Worm (Caenorhabditis elegans) whole organism, L1 larva: Measurements from ENCODE around the gene srab-8.

Experiments used
- C04F5.9 ChIP-seq: sonication (generic microtip); optimal IDR thresholded peaks from 2 replicates; lab custom pipeline; 2016; ENCODE audit warnings: missing genetic modification characterization, missing compliant biosample characterization
- C16A3.4 ChIP-seq: fragments of 150-350 bp; optimal IDR thresholded peaks from 2 replicates; lab custom pipeline; 2014; ENCODE audit warnings: missing biosample characterization, missing genetic modification characterization
- C34B4.2 ChIP-seq: sonication (generic microtip); optimal IDR thresholded peaks from 2 replicates; lab custom pipeline; 2017; ENCODE audit warnings: mild to moderate bottlenecking, missing genetic modification characterization, missing compliant biosample characterization
- Y116A8C.19 ChIP-seq: sonication (generic microtip); optimal IDR thresholded peaks from 2 replicates; lab custom pipeline; 2016; ENCODE audit warnings: missing compliant biosample characterization, missing genetic modification characterization, borderline replicate concordance
- aha-1 ChIP-seq: fragments of 150-350 bp; optimal IDR thresholded peaks from 2 replicates; lab custom pipeline; 2014; ENCODE audit warnings: missing biosample characterization, missing genetic modification characterization
- alr-1 ChIP-seq: fragments of 200-800 bp; sonication (Bioruptor generic); optimal IDR thresholded peaks from 2 replicates; lab custom pipeline; 2018; ENCODE audit warnings: borderline replicate concordance, mild to moderate bottlenecking, missing genetic modification characterization, missing compliant biosample characterization
- aly-2 ChIP-seq: fragments of 150-350 bp; optimal IDR thresholded peaks from 2 replicates; lab custom pipeline; 2014; ENCODE audit warnings: missing biosample characterization, missing genetic modification characterization
- ama-1 ChIP-seq: fragments of 150-350 bp; optimal IDR thresholded peaks from 2 replicates; lab custom pipeline; 2014
- blmp-1 ChIP-seq: fragments of 150-350 bp; optimal IDR thresholded peaks from 2 replicates; lab custom pipeline; 2014; ENCODE audit warnings: missing biosample characterization, missing genetic modification characterization
- dsc-1 ChIP-seq: sonication (generic microtip); optimal IDR thresholded peaks from 2 replicates; lab custom pipeline; 2016; ENCODE audit warnings: mild to moderate bottlenecking, missing genetic modification characterization, missing compliant biosample characterization
- efl-1 ChIP-seq, 4 experiments: fragments of 150-350 bp; optimal IDR thresholded peaks in 3 of 4; peaks in 1 of 4; 1 replicate in 1 of 4; 2 replicates in 3 of 4; lab custom pipeline; 2014; ENCODE audit warnings: missing biosample characterization in 2 of 4, missing genetic modification characterization in 2 of 4, missing genetic modification reagents in 2 of 4
- efl-3 ChIP-seq: fragments of 200-800 bp; sonication (Bioruptor generic); optimal IDR thresholded peaks from 2 replicates; lab custom pipeline; 2018; ENCODE audit warnings: mild to moderate bottlenecking, missing genetic modification characterization, missing compliant biosample characterization
- elt-3 ChIP-seq, 6 experiments: fragments of 150-350 bp in 1 of 6; sonication (generic microtip); optimal IDR thresholded peaks; 2 replicates each; lab custom pipeline; 2017 to 2018; ENCODE audit warnings: missing biosample characterization in 6 of 6, missing genetic modification characterization in 6 of 6, inconsistent platforms in 1 of 6
- ets-5 ChIP-seq: fragments of 200-800 bp; sonication (Bioruptor generic); IDR thresholded peaks from 2 replicates; pipeline ENCODE4 v1.3.6; 2022; ENCODE audit warnings: missing genetic modification characterization, missing compliant biosample characterization
- fkh-4 ChIP-seq: sonication (generic microtip); optimal IDR thresholded peaks from 2 replicates; lab custom pipeline; 2016; ENCODE audit warnings: missing compliant biosample characterization, missing genetic modification characterization, borderline replicate concordance
- fos-1 ChIP-seq: fragments of 150-350 bp; optimal IDR thresholded peaks from 2 replicates; lab custom pipeline; 2014; ENCODE audit warnings: missing biosample characterization, missing genetic modification characterization
- hlh-17 ChIP-seq: fragments of 200-800 bp; sonication (Bioruptor generic); optimal IDR thresholded peaks from 2 replicates; lab custom pipeline; 2018; ENCODE audit warnings: missing genetic modification characterization, mild to moderate bottlenecking, missing compliant biosample characterization, moderate library complexity, borderline replicate concordance
- hpl-2 ChIP-seq: fragments of 150-350 bp; optimal IDR thresholded peaks from 2 replicates; lab custom pipeline; 2014; ENCODE audit warnings: missing biosample characterization, missing genetic modification reagents, missing genetic modification characterization
- irx-1 ChIP-seq: sonication (generic microtip); optimal IDR thresholded peaks from 2 replicates; lab custom pipeline; 2016; ENCODE audit warnings: missing genetic modification characterization, missing compliant biosample characterization
- lin-39 ChIP-seq: fragments of 150-350 bp; optimal IDR thresholded peaks from 2 replicates; lab custom pipeline; 2014; ENCODE audit warnings: missing biosample characterization, missing genetic modification reagents, missing genetic modification characterization
- lsy-2 ChIP-seq, 2 experiments: fragments of 150-350 bp; optimal IDR thresholded peaks; 2 replicates each; lab custom pipeline; 2014; ENCODE audit warnings: missing biosample characterization in 2 of 2, missing genetic modification characterization in 2 of 2
- mab-9 ChIP-seq: fragments of 200-800 bp; sonication (Bioruptor generic); IDR thresholded peaks from 2 replicates; pipeline ENCODE4 v1.3.6; 2022; ENCODE audit warnings: missing genetic modification reagents, missing genetic modification characterization, missing compliant biosample characterization
- mdl-1 ChIP-seq, 2 experiments: fragments of 150-350 bp; optimal IDR thresholded peaks; 2 replicates each; lab custom pipeline; 2014 to 2017; ENCODE audit warnings: missing biosample characterization in 2 of 2, missing genetic modification characterization in 2 of 2, inconsistent platforms in 1 of 2
- nhr-11 ChIP-seq: fragments of 150-350 bp; optimal IDR thresholded peaks from 2 replicates; lab custom pipeline; 2014; ENCODE audit warnings: missing biosample characterization, missing genetic modification characterization
- nhr-19 ChIP-seq: fragments of 200-800 bp; sonication (Bioruptor generic); conservative IDR thresholded peaks from 2 replicates; pipeline ENCODE4 v1.3.6; 2022; ENCODE audit warnings: missing genetic modification characterization, missing compliant biosample characterization
- nhr-20 ChIP-seq: sonication (generic microtip); optimal IDR thresholded peaks from 2 replicates; lab custom pipeline; 2016; ENCODE audit warnings: mild to moderate bottlenecking, missing genetic modification characterization, missing compliant biosample characterization
- nhr-237 ChIP-seq: fragments of 150-350 bp; optimal IDR thresholded peaks from 2 replicates; lab custom pipeline; 2014; ENCODE audit warnings: missing biosample characterization, missing genetic modification characterization
- nhr-28 ChIP-seq: fragments of 150-350 bp; optimal IDR thresholded peaks from 2 replicates; lab custom pipeline; 2014; ENCODE audit warnings: missing biosample characterization, missing genetic modification characterization
- nhr-47 ChIP-seq: sonication (generic microtip); optimal IDR thresholded peaks from 2 replicates; lab custom pipeline; 2016; ENCODE audit warnings: mild to moderate bottlenecking, missing genetic modification characterization, moderate library complexity, missing compliant biosample characterization
- nhr-71 ChIP-seq: sonication (generic microtip); optimal IDR thresholded peaks from 2 replicates; lab custom pipeline; 2016; ENCODE audit warnings: mild to moderate bottlenecking, missing genetic modification characterization, moderate library complexity, missing compliant biosample characterization
- nhr-76 ChIP-seq: sonication (generic microtip); optimal IDR thresholded peaks from 2 replicates; lab custom pipeline; 2017; ENCODE audit warnings: missing biosample characterization, missing genetic modification characterization
- nhr-77 ChIP-seq: fragments of 150-350 bp; optimal IDR thresholded peaks from 2 replicates; lab custom pipeline; 2014; ENCODE audit warnings: missing biosample characterization, missing genetic modification characterization
- nhr-84 ChIP-seq: sonication (generic microtip); optimal IDR thresholded peaks from 2 replicates; lab custom pipeline; 2017; ENCODE audit warnings: missing biosample characterization, missing genetic modification characterization
- nhr-85 ChIP-seq: sonication (generic microtip); peaks from one replicate; lab custom pipeline; 2016; ENCODE audit warnings: missing genetic modification characterization, inconsistent platforms, missing compliant biosample characterization
- nhr-90 ChIP-seq: sonication (generic microtip); optimal IDR thresholded peaks from 2 replicates; lab custom pipeline; 2016; ENCODE audit warnings: mild to moderate bottlenecking, missing genetic modification characterization, missing compliant biosample characterization; ENCODE audit not compliant: poor library complexity
- pqm-1 ChIP-seq: sonication (generic microtip); optimal IDR thresholded peaks from 3 replicates; lab custom pipeline; 2017; ENCODE audit warnings: missing biosample characterization, missing genetic modification characterization
- skn-1 ChIP-seq: fragments of 150-350 bp; optimal IDR thresholded peaks from 2 replicates; lab custom pipeline; 2014; ENCODE audit warnings: missing biosample characterization, missing genetic modification characterization
- snpc-4 ChIP-seq: fragments of 150-350 bp; optimal IDR thresholded peaks from 2 replicates; lab custom pipeline; 2014; ENCODE audit warnings: missing biosample characterization, missing genetic modification characterization
- sox-4 ChIP-seq: sonication (generic microtip); optimal IDR thresholded peaks from 2 replicates; lab custom pipeline; 2016; ENCODE audit warnings: missing genetic modification characterization, missing compliant biosample characterization
- sptf-1 ChIP-seq: fragments of 150-350 bp; optimal IDR thresholded peaks from 2 replicates; lab custom pipeline; 2014; ENCODE audit warnings: missing biosample characterization, missing genetic modification characterization
- tbx-2 ChIP-seq: sonication (generic microtip); optimal IDR thresholded peaks from 2 replicates; lab custom pipeline; 2016; ENCODE audit warnings: missing genetic modification characterization, missing compliant biosample characterization
- unc-86 ChIP-seq: sonication (generic microtip); optimal IDR thresholded peaks from 2 replicates; lab custom pipeline; 2016; ENCODE audit warnings: missing genetic modification characterization, missing compliant biosample characterization
- zag-1 ChIP-seq: fragments of 150-350 bp; optimal IDR thresholded peaks from 2 replicates; lab custom pipeline; 2014; ENCODE audit warnings: missing biosample characterization, missing genetic modification characterization
- ztf-4 ChIP-seq: fragments of 150-350 bp; optimal IDR thresholded peaks from 2 replicates; lab custom pipeline; 2014; ENCODE audit warnings: missing biosample characterization, missing genetic modification characterization

The srab-8 gene

DNA sequence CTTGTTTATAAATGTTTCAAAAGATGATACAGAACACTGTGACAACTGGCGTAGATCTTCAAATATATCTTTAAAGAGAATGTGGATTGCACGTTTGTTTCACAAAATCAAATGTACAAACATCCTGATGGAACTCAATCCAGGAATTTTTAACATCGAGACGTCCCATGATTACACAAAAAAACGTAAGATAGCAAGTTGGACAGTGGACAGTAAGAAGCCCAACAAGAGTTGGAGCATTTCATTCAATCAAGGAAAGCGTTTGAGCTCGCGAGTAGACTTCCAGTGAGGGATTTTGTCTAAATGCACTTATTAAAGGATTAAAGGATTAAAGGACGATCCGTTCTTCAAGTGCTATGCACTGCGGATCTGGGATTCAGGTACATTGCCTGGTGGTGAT, 17.0 kb upstream of the srab-8 start, which contains the start of gene C36C5.12:
Gene C36C5.12, minus strand, starts transcription at position 101 of the 400 bp plus-strand sequence.
- no peak for TF ChIP-seq efl-1 (optimal IDR thresholded peaks at IDR 0.05; lab: Kevin White, UChicago)
- TF ChIP-seq efl-1 (GFP tag; optimal IDR thresholded peaks at IDR 0.05 in 1 of 2; lab: Kevin White, UChicago), result peak in 1 of 2 experiments; percentile 29
- TF ChIP-seq fkh-4, result no peak
- TF ChIP-seq mab-9, result no peak

DNA sequence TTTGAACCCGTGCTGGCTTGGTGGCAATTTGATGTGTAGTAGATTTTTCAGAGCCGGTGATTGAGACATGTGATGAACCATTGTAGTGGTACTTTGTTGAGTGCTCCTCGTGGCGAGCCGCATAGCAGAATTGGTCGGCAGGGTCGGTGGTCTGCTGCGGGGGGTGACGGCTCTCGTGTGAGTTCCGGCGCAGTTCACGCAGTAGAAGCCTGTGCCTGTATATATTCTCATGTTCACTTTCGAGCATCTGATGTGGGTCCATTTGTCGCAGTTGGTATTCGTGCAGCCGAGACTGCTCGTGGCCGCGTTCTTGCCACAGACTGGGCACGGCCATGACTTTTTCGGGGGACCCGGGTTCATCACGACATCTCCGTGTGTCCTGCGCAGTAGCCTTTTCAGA, 14.0 kb upstream of the srab-8 start:
- no peak for TF ChIP-seq nhr-76 (tag; lab: Kevin White, UChicago)
- no peak for TF ChIP-seq nhr-28 (tag; lab: Kevin White, UChicago)
- TF ChIP-seq nhr-11 (tag; lab: Kevin White, UChicago), result no peak
- no peak for TF ChIP-seq elt-3 (tag; optimal IDR thresholded peaks at IDR 0.05; lab: Kevin White, UChicago)
- no peak for TF ChIP-seq dsc-1 (tag; lab: Kevin White, UChicago)
- no peak for TF ChIP-seq nhr-90 (tag; lab: Kevin White, UChicago)
- no peak for TF ChIP-seq sptf-1 (tag; lab: Kevin White, UChicago)
- TF ChIP-seq nhr-77 (tag; lab: Kevin White, UChicago), result no peak
- TF ChIP-seq nhr-71 (tag; lab: Kevin White, UChicago), result no peak
- no peak for TF ChIP-seq unc-86 (tag; lab: Kevin White, UChicago)
- no peak for TF ChIP-seq irx-1 (tag; lab: Kevin White, UChicago)
- TF ChIP-seq mdl-1 (tag; optimal IDR thresholded peaks at IDR 0.05; lab: Kevin White, UChicago), result no peak
- TF ChIP-seq ets-5 (GFP tag; lab: Robert Waterston, UW), result no peak
- no peak for TF ChIP-seq tbx-2 (tag; lab: Kevin White, UChicago)
- TF ChIP-seq nhr-237 (tag; lab: Kevin White, UChicago), result no peak
- no peak for TF ChIP-seq blmp-1
- TF ChIP-seq C04F5.9 (tag; lab: Kevin White, UChicago), result no peak
- TF ChIP-seq sox-4 (tag; lab: Kevin White, UChicago), result no peak
- TF ChIP-seq lin-39 (tag; lab: Kevin White, UChicago), result no peak
- TF ChIP-seq alr-1, result no peak

DNA sequence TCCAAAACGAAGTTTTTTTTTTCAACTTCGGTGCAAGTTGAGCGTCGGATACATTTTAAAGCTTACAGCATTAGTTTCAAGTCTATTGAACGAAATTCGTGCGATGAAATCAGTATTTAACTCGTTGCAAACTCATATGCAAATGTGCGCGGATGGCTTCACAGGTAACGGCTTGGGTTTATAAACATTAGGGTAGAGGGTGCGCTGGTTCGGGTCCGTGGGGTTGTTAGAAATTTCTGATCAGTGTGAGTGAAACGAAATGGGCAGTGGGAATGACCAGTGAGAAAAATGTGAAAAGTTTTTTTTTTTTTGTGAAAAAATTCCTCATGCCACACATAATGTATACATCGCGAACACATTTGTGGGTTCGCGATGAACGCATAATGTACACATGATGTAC, 13.1 kb upstream of the srab-8 start:
- TF ChIP-seq snpc-4 (tag; lab: Kevin White, UChicago) (no peak), ets-5 (GFP tag; lab: Robert Waterston, UW) (no peak), hpl-2 (GFP tag; lab: Kevin White, UChicago) (no peak), efl-1 (optimal IDR thresholded peaks at IDR 0.05; lab: Kevin White, UChicago) (no peak), efl-1 (GFP tag; optimal IDR thresholded peaks at IDR 0.05 in 1 of 2; lab: Kevin White, UChicago) (no peak), Y116A8C.19 (tag; lab: Kevin White, UChicago) (no peak), nhr-20 (tag; lab: Kevin White, UChicago) (no peak), nhr-47 (tag; lab: Kevin White, UChicago) (no peak), hlh-17 (GFP tag; lab: Kevin White, UChicago) (no peak), ztf-4 (tag; lab: Kevin White, UChicago) (no peak), C16A3.4 (no peak), blmp-1 (no peak), nhr-84 (tag; lab: Kevin White, UChicago) (no peak), nhr-85 (tag; lab: Kevin White, UChicago) (no peak)

DNA sequence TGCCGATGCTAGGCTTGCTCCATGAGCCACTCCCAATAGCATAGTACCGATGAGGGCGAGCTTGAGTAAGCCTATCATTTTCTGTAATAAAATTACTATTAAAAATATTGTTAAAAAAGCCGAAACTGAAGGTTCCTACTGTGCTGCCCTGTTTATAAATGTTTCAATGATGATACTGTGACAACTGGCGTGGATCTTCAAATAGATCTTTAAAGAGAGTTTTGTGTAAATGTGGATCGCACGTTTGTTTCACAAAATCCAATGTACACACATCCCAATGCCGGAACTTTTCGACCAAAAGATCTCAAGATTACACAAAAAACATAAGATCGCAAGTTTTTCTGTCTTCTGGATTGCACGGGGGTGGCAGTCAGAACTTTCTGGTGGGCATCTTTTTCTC, 10.8 kb upstream of the srab-8 start, which contains the start of gene C36C5.14:
Gene C36C5.14, minus strand, starts transcription at position 101 of the 400 bp plus-strand sequence.
- TF ChIP-seq aha-1 (tag; lab: Kevin White, UChicago) (no peak), nhr-90 (tag; lab: Kevin White, UChicago) (no peak), C34B4.2 (no peak), mab-9 (no peak), fos-1 (tag; lab: Kevin White, UChicago) (no peak), elt-3 (tag; optimal IDR thresholded peaks at IDR 0.05; lab: Kevin White, UChicago) (no peak), ama-1 (lab: Kevin White, UChicago) (no peak), efl-3 (no peak), nhr-19 (GFP tag; lab: Robert Waterston, UW) (no peak), lin-39 (tag; lab: Kevin White, UChicago) (no peak), zag-1 (tag; lab: Kevin White, UChicago) (no peak), aly-2 (no peak), pqm-1 (tag; lab: Kevin White, UChicago) (no peak), skn-1 (tag; lab: Kevin White, UChicago) (no peak), tbx-2 (tag; lab: Kevin White, UChicago) (no peak), lsy-2 (tag; optimal IDR thresholded peaks at IDR 0.05; lab: Kevin White, UChicago) (no peak)
